Worm (Caenorhabditis elegans) whole organism, L4 larva: ENCODE results near the gene C04B4.1.

Source experiments
- R02D3.7 ChIP-seq: fragments of 150-350 bp; sonication (generic microtip); optimal IDR thresholded peaks from 3 replicates; lab custom pipeline; 2014; ENCODE audit warnings: missing biosample characterization, missing genetic modification characterization
- ama-1 ChIP-seq: fragments of 150-350 bp; optimal IDR thresholded peaks from 2 replicates; lab custom pipeline; 2014; ENCODE audit warnings: inconsistent platforms, mixed read lengths
- egl-27 ChIP-seq: sonication (generic microtip); optimal IDR thresholded peaks from 3 replicates; lab custom pipeline; 2017; ENCODE audit warnings: missing biosample characterization, missing genetic modification reagents, missing genetic modification characterization
- lin-13 ChIP-seq: fragments of 150-350 bp; optimal IDR thresholded peaks from 2 replicates; lab custom pipeline; 2014; ENCODE audit warnings: missing biosample characterization, missing genetic modification reagents, missing genetic modification characterization
- lir-3 ChIP-seq: sonication (generic microtip); optimal IDR thresholded peaks from 2 replicates; lab custom pipeline; 2016; ENCODE audit warnings: mild to moderate bottlenecking, missing genetic modification characterization, missing compliant biosample characterization
- nhr-6 ChIP-seq: fragments of 150-350 bp; optimal IDR thresholded peaks from 2 replicates; lab custom pipeline; 2014; ENCODE audit warnings: missing biosample characterization, missing genetic modification characterization
- nhr-76 ChIP-seq: fragments of 150-350 bp; optimal IDR thresholded peaks from 2 replicates; lab custom pipeline; 2014; ENCODE audit warnings: missing biosample characterization, missing genetic modification characterization
- nhr-77 ChIP-seq: fragments of 150-350 bp; optimal IDR thresholded peaks from 2 replicates; lab custom pipeline; 2014; ENCODE audit warnings: missing biosample characterization, missing genetic modification characterization
- pha-4 ChIP-seq, 2 experiments: fragments of 150-350 bp in 1 of 2; fragments of 200-800 bp in 1 of 2; sonication (Bioruptor generic) in 1 of 2; IDR thresholded peaks in 1 of 2; optimal IDR thresholded peaks in 1 of 2; 2 replicates each; pipeline versions ENCODE4 v1.3.6 to Lab custom; 2014 to 2022; ENCODE audit warnings: missing genetic modification characterization in 2 of 2, missing genetic modification reagents in 2 of 2, missing biosample characterization in 1 of 2, missing compliant biosample characterization in 1 of 2
- saeg-2 ChIP-seq: fragments of 200-800 bp; sonication (Bioruptor generic); IDR thresholded peaks from 2 replicates; pipeline ENCODE4 v1.3.6; 2022; ENCODE audit warnings: missing genetic modification reagents, missing genetic modification characterization, missing compliant biosample characterization
- snpc-4 ChIP-seq: fragments of 150-350 bp; optimal IDR thresholded peaks from 2 replicates; lab custom pipeline; 2014; ENCODE audit warnings: missing biosample characterization, missing genetic modification characterization
- tag-97 ChIP-seq: fragments of 200-800 bp; sonication (Bioruptor generic); IDR thresholded peaks from 2 replicates; pipeline ENCODE4 v1.3.6; 2022; ENCODE audit warnings: missing genetic modification characterization, missing compliant biosample characterization
- unc-39 ChIP-seq: sonication (generic microtip); optimal IDR thresholded peaks from 2 replicates; lab custom pipeline; 2017; ENCODE audit warnings: missing biosample characterization, missing genetic modification characterization
- zip-11 ChIP-seq: fragments of 200-800 bp; sonication (Bioruptor generic); IDR thresholded peaks from 2 replicates; pipeline ENCODE4 v1.3.6; 2022; ENCODE audit warnings: missing genetic modification characterization, missing compliant biosample characterization

DNA sequence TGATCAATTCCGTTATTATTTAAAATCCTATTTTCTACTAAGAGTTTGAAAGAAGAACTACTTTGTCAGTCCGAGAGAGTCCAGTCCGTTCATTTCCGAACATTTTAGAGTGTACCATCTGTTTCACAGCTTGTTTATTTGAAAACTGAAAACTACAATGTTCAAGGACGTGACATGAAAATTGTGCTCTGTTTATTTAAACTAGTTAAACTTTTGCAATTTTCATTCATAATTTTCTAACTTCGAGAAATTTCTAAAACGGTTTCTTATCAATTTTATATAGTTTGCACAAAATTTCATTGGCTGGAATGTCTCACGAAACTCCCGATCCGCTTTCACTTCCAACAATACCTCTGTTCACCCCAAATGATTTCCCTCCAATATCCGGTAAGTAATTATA, at the start of gene C04B4.1:
- TF ChIP-seq egl-27 (tag; lab: Kevin White, UChicago) (no peak), saeg-2 (GFP tag; lab: Robert Waterston, UW) (no peak), unc-39 (no peak), nhr-6 (no peak), snpc-4 (tag; lab: Kevin White, UChicago) (no peak), nhr-77 (no peak), nhr-76 (tag; lab: Kevin White, UChicago) (no peak), pha-4 (GFP tag; IDR thresholded peaks at IDR 0.05; lab: Robert Waterston, UW) (no peak), pha-4 (tag; optimal IDR thresholded peaks at IDR 0.05; lab: Kevin White, UChicago) (no peak), ama-1 (lab: Kevin White, UChicago) (no peak), lir-3 (tag; lab: Kevin White, UChicago) (no peak), zip-11 (GFP tag; lab: Robert Waterston, UW) (no peak), R02D3.7 (tag; lab: Kevin White, UChicago) (no peak), tag-97 (GFP tag; lab: Robert Waterston, UW) (no peak), lin-13 (GFP tag; lab: Kevin White, UChicago) (no peak)
